Worm (Caenorhabditis elegans) whole organism, L1 larva: ENCODE data around the gene cyn-8.
A peak's percentile ranks its signal among the peaks of the same experiment; 100 is the strongest.

Source experiments
- C04F5.9 ChIP-seq: sonication (generic microtip); optimal IDR thresholded peaks from 2 replicates; lab custom pipeline; 2016; ENCODE audit warnings: missing genetic modification characterization, missing compliant biosample characterization
- C34B4.2 ChIP-seq: sonication (generic microtip); optimal IDR thresholded peaks from 2 replicates; lab custom pipeline; 2017; ENCODE audit warnings: mild to moderate bottlenecking, missing genetic modification characterization, missing compliant biosample characterization
- F16B12.6 ChIP-seq: fragments of 150-350 bp; optimal IDR thresholded peaks from 2 replicates; lab custom pipeline; 2014; ENCODE audit warnings: missing biosample characterization, missing genetic modification characterization
- Y116A8C.19 ChIP-seq: sonication (generic microtip); optimal IDR thresholded peaks from 2 replicates; lab custom pipeline; 2016; ENCODE audit warnings: missing compliant biosample characterization, missing genetic modification characterization, borderline replicate concordance
- aha-1 ChIP-seq: fragments of 150-350 bp; optimal IDR thresholded peaks from 2 replicates; lab custom pipeline; 2014; ENCODE audit warnings: missing biosample characterization, missing genetic modification characterization
- alr-1 ChIP-seq: fragments of 200-800 bp; sonication (Bioruptor generic); optimal IDR thresholded peaks from 2 replicates; lab custom pipeline; 2018; ENCODE audit warnings: borderline replicate concordance, mild to moderate bottlenecking, missing genetic modification characterization, missing compliant biosample characterization
- aly-2 ChIP-seq: fragments of 150-350 bp; optimal IDR thresholded peaks from 2 replicates; lab custom pipeline; 2014; ENCODE audit warnings: missing biosample characterization, missing genetic modification characterization
- ama-1 ChIP-seq: fragments of 150-350 bp; optimal IDR thresholded peaks from 2 replicates; lab custom pipeline; 2014
- blmp-1 ChIP-seq: fragments of 150-350 bp; optimal IDR thresholded peaks from 2 replicates; lab custom pipeline; 2014; ENCODE audit warnings: missing biosample characterization, missing genetic modification characterization
- ceh-88 ChIP-seq: fragments of 200-800 bp; sonication (Bioruptor generic); IDR thresholded peaks from 2 replicates; pipeline ENCODE4 v1.3.6; 2022; ENCODE audit warnings: missing genetic modification characterization, missing compliant biosample characterization
- dpl-1 ChIP-seq, 3 experiments: fragments of 150-350 bp in 2 of 3; sonication (generic microtip) in 1 of 3; optimal IDR thresholded peaks; 2 replicates each; lab custom pipeline; 2014 to 2017; ENCODE audit warnings: missing biosample characterization in 3 of 3, missing genetic modification characterization in 3 of 3, missing genetic modification reagents in 3 of 3
- dsc-1 ChIP-seq: sonication (generic microtip); optimal IDR thresholded peaks from 2 replicates; lab custom pipeline; 2016; ENCODE audit warnings: mild to moderate bottlenecking, missing genetic modification characterization, missing compliant biosample characterization
- efl-1 ChIP-seq, 4 experiments: fragments of 150-350 bp; optimal IDR thresholded peaks in 3 of 4; peaks in 1 of 4; 1 replicate in 1 of 4; 2 replicates in 3 of 4; lab custom pipeline; 2014; ENCODE audit warnings: missing biosample characterization in 2 of 4, missing genetic modification characterization in 2 of 4, missing genetic modification reagents in 2 of 4
- egl-27 ChIP-seq, 2 experiments: fragments of 150-350 bp in 1 of 2; sonication (generic microtip); optimal IDR thresholded peaks; 3 replicates each; lab custom pipeline; 2017 to 2018; ENCODE audit warnings: missing biosample characterization in 2 of 2, missing genetic modification characterization in 2 of 2, missing genetic modification reagents in 2 of 2
- elt-2 ChIP-seq: sonication (generic microtip); optimal IDR thresholded peaks from 2 replicates; lab custom pipeline; 2016; ENCODE audit warnings: missing genetic modification characterization, mild to moderate bottlenecking, inconsistent platforms, missing compliant biosample characterization, missing genetic modification reagents
- elt-3 ChIP-seq, 6 experiments: fragments of 150-350 bp in 1 of 6; sonication (generic microtip); optimal IDR thresholded peaks; 2 replicates each; lab custom pipeline; 2017 to 2018; ENCODE audit warnings: missing biosample characterization in 6 of 6, missing genetic modification characterization in 6 of 6, inconsistent platforms in 1 of 6
- fkh-4 ChIP-seq: sonication (generic microtip); optimal IDR thresholded peaks from 2 replicates; lab custom pipeline; 2016; ENCODE audit warnings: missing compliant biosample characterization, missing genetic modification characterization, borderline replicate concordance
- fkh-8 ChIP-seq: sonication (generic microtip); optimal IDR thresholded peaks from 2 replicates; lab custom pipeline; 2016; ENCODE audit warnings: mild to moderate bottlenecking, missing genetic modification characterization, missing compliant biosample characterization
- grh-1 ChIP-seq: fragments of 200-800 bp; sonication (Bioruptor generic); IDR thresholded peaks from 2 replicates; pipeline ENCODE4 v1.3.6; 2022; ENCODE audit warnings: missing genetic modification reagents, missing genetic modification characterization, missing compliant biosample characterization
- hlh-17 ChIP-seq: fragments of 200-800 bp; sonication (Bioruptor generic); optimal IDR thresholded peaks from 2 replicates; lab custom pipeline; 2018; ENCODE audit warnings: missing genetic modification characterization, mild to moderate bottlenecking, missing compliant biosample characterization, moderate library complexity, borderline replicate concordance
- hlh-4 ChIP-seq: sonication (generic microtip); optimal IDR thresholded peaks from 2 replicates; lab custom pipeline; 2016; ENCODE audit warnings: mild to moderate bottlenecking, missing genetic modification characterization, missing compliant biosample characterization
- jun-1 ChIP-seq: fragments of 150-350 bp; optimal IDR thresholded peaks from 2 replicates; lab custom pipeline; 2014; ENCODE audit warnings: missing biosample characterization, missing genetic modification reagents, missing genetic modification characterization
- lin-13 ChIP-seq: fragments of 150-350 bp; optimal IDR thresholded peaks from 2 replicates; lab custom pipeline; 2014; ENCODE audit warnings: missing biosample characterization, missing genetic modification reagents, missing genetic modification characterization
- lin-14 ChIP-seq: fragments of 200-800 bp; sonication (Bioruptor generic); optimal IDR thresholded peaks from 2 replicates; lab custom pipeline; 2018; ENCODE audit warnings: mild to moderate bottlenecking, missing genetic modification characterization, moderate library complexity, missing compliant biosample characterization
- mdl-1 ChIP-seq, 2 experiments: fragments of 150-350 bp; optimal IDR thresholded peaks; 2 replicates each; lab custom pipeline; 2014 to 2017; ENCODE audit warnings: missing biosample characterization in 2 of 2, missing genetic modification characterization in 2 of 2, inconsistent platforms in 1 of 2
- mef-2 ChIP-seq: fragments of 150-350 bp; optimal IDR thresholded peaks from 2 replicates; lab custom pipeline; 2014; ENCODE audit warnings: missing biosample characterization, missing genetic modification characterization
- mep-1 ChIP-seq: fragments of 150-350 bp; optimal IDR thresholded peaks from 2 replicates; lab custom pipeline; 2014; ENCODE audit warnings: missing biosample characterization, missing genetic modification characterization
- nhr-19 ChIP-seq: fragments of 200-800 bp; sonication (Bioruptor generic); conservative IDR thresholded peaks from 2 replicates; pipeline ENCODE4 v1.3.6; 2022; ENCODE audit warnings: missing genetic modification characterization, missing compliant biosample characterization
- nhr-28 ChIP-seq: fragments of 150-350 bp; optimal IDR thresholded peaks from 2 replicates; lab custom pipeline; 2014; ENCODE audit warnings: missing biosample characterization, missing genetic modification characterization
- nhr-47 ChIP-seq: sonication (generic microtip); optimal IDR thresholded peaks from 2 replicates; lab custom pipeline; 2016; ENCODE audit warnings: mild to moderate bottlenecking, missing genetic modification characterization, moderate library complexity, missing compliant biosample characterization
- nhr-76 ChIP-seq: sonication (generic microtip); optimal IDR thresholded peaks from 2 replicates; lab custom pipeline; 2017; ENCODE audit warnings: missing biosample characterization, missing genetic modification characterization
- nhr-77 ChIP-seq: fragments of 150-350 bp; optimal IDR thresholded peaks from 2 replicates; lab custom pipeline; 2014; ENCODE audit warnings: missing biosample characterization, missing genetic modification characterization
- nhr-85 ChIP-seq: sonication (generic microtip); peaks from one replicate; lab custom pipeline; 2016; ENCODE audit warnings: missing genetic modification characterization, inconsistent platforms, missing compliant biosample characterization
- nhr-90 ChIP-seq: sonication (generic microtip); optimal IDR thresholded peaks from 2 replicates; lab custom pipeline; 2016; ENCODE audit warnings: mild to moderate bottlenecking, missing genetic modification characterization, missing compliant biosample characterization; ENCODE audit not compliant: poor library complexity
- pag-3 ChIP-seq: sonication (generic microtip); optimal IDR thresholded peaks from 2 replicates; lab custom pipeline; 2017; ENCODE audit warnings: missing genetic modification characterization, mild to moderate bottlenecking, missing compliant biosample characterization, antibody characterized with exemption, borderline replicate concordance; ENCODE audit not compliant: insufficient read depth
- snpc-4 ChIP-seq: fragments of 150-350 bp; optimal IDR thresholded peaks from 2 replicates; lab custom pipeline; 2014; ENCODE audit warnings: missing biosample characterization, missing genetic modification characterization
- sox-4 ChIP-seq: sonication (generic microtip); optimal IDR thresholded peaks from 2 replicates; lab custom pipeline; 2016; ENCODE audit warnings: missing genetic modification characterization, missing compliant biosample characterization
- unc-130 ChIP-seq: fragments of 150-350 bp; optimal IDR thresholded peaks from 2 replicates; lab custom pipeline; 2017; ENCODE audit warnings: missing biosample characterization, missing genetic modification characterization, inconsistent platforms
- unc-30 ChIP-seq: sonication (generic microtip); optimal IDR thresholded peaks from 2 replicates; lab custom pipeline; 2017; ENCODE audit warnings: missing biosample characterization, missing genetic modification characterization
- unc-62 ChIP-seq: fragments of 150-350 bp; optimal IDR thresholded peaks from 2 replicates; lab custom pipeline; 2014; ENCODE audit warnings: missing biosample characterization, missing genetic modification reagents, missing genetic modification characterization

The cyn-8 gene

ce11 chrX:8869112-8869675 is 41.9 kb upstream of the cyn-8 start, which contains the start of the genes ubc-22 and ubc-21 (continued):
- no peak for TF ChIP-seq dsc-1 (tag; lab: Kevin White, UChicago)
- no peak for TF ChIP-seq elt-3 (tag; optimal IDR thresholded peaks at IDR 0.05; lab: Kevin White, UChicago)
- TF ChIP-seq ceh-88 (GFP tag; lab: Robert Waterston, UW), result no peak
- TF ChIP-seq nhr-47 (tag; lab: Kevin White, UChicago), result no peak
- no peak for TF ChIP-seq mep-1
- no peak for TF ChIP-seq fkh-4 (tag; lab: Kevin White, UChicago)
- TF ChIP-seq C04F5.9 (tag; lab: Kevin White, UChicago), result no peak
- no peak for TF ChIP-seq F16B12.6 (tag; lab: Kevin White, UChicago)
- no peak for TF ChIP-seq ama-1 (lab: Kevin White, UChicago)
- TF ChIP-seq sox-4 (tag; lab: Kevin White, UChicago), result peak; percentile 2
- TF ChIP-seq nhr-28 (tag; lab: Kevin White, UChicago), result no peak
- no peak for TF ChIP-seq unc-30 (tag; lab: Kevin White, UChicago)
- TF ChIP-seq dpl-1 (GFP tag; optimal IDR thresholded peaks at IDR 0.05; lab: Kevin White, UChicago), result peak in 1 of 3 experiments; percentile 47
- TF ChIP-seq nhr-77, result no peak
- TF ChIP-seq, all 84 proteins: peak for 10

- no peak for TF ChIP-seq elt-2 (tag; lab: Kevin White, UChicago)
- no peak for TF ChIP-seq Y116A8C.19 (tag; lab: Kevin White, UChicago)
- TF ChIP-seq fkh-8, result peak; percentile 71
Observed at ce11 chrX:8874748-8875147, 36.3 kb upstream of the cyn-8 start, which contains the start of gene C06E2.1. TSS of gene C06E2.1 (minus strand) at chrX:8874848.

ce11 chrX:8875867-8876266 is 35.2 kb upstream of the cyn-8 start:
- no peak for TF ChIP-seq mdl-1 (tag; optimal IDR thresholded peaks at IDR 0.05; lab: Kevin White, UChicago)
- TF ChIP-seq mep-1, result peak; percentile 27
- peak; percentile 28 for TF ChIP-seq nhr-85
- no peak for TF ChIP-seq unc-130 (tag; lab: Kevin White, UChicago)
- TF ChIP-seq blmp-1 (tag; lab: Kevin White, UChicago), result peak; percentile 53
- TF ChIP-seq hlh-4 (tag; lab: Kevin White, UChicago), result no peak
- TF ChIP-seq nhr-77, result no peak
- no peak for TF ChIP-seq aha-1 (tag; lab: Kevin White, UChicago)
- no peak for TF ChIP-seq snpc-4
- no peak for TF ChIP-seq egl-27 (tag; optimal IDR thresholded peaks at IDR 0.05; lab: Kevin White, UChicago)
- TF ChIP-seq lin-13 (GFP tag; lab: Kevin White, UChicago), result no peak
- TF ChIP-seq nhr-90 (tag; lab: Kevin White, UChicago), result no peak
- TF ChIP-seq grh-1 (GFP tag; lab: Robert Waterston, UW), result 0 out of 2 replicates have a peak, but pooled peaks have one; percentile 17
- TF ChIP-seq lin-14 (GFP tag; lab: Kevin White, UChicago), result peak; percentile 48
- TF ChIP-seq unc-62, result no peak
- TF ChIP-seq C34B4.2 (tag; lab: Kevin White, UChicago), result no peak
- TF ChIP-seq pag-3 (tag; lab: Kevin White, UChicago), result no peak
- no peak for TF ChIP-seq aly-2
- no peak for TF ChIP-seq mef-2 (tag; lab: Kevin White, UChicago)
- TF ChIP-seq F16B12.6 (tag; lab: Kevin White, UChicago), result no peak
- no peak for TF ChIP-seq hlh-17 (GFP tag; lab: Kevin White, UChicago)
- TF ChIP-seq nhr-19 (GFP tag; lab: Robert Waterston, UW), result no peak
- TF ChIP-seq alr-1 (tag; lab: Kevin White, UChicago), result no peak
- no peak for TF ChIP-seq efl-1 (optimal IDR thresholded peaks at IDR 0.05; lab: Kevin White, UChicago)
- TF ChIP-seq efl-1 (GFP tag; optimal IDR thresholded peaks at IDR 0.05 in 1 of 2; lab: Kevin White, UChicago), result no peak
- TF ChIP-seq nhr-76 (tag; lab: Kevin White, UChicago), result no peak
- no peak for TF ChIP-seq jun-1 (tag; lab: Kevin White, UChicago)
